Worm (Caenorhabditis elegans): ENCODE results near the gene cyp-32A1.

DNA sequence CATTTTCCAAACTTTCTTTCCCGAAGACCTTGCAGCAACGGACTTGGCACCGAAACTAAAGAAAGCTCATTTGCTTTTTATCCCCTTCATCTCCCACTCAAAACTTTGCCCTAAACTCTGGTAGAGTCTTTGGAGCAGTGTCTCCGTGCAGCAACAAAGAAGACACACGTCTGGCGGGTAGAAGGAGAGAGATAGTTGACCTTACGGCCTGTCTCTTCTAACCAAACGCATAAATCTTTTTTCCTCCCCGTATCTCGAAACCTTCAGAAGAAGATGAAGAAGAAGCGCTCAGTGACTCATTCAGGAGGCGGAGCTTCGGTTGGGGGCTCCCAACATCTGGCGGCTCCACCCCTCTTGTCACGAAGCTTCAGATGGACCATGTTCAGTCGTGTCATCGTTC lies 44.8 kb downstream of the cyp-32A1 start:
- TF ChIP-seq flt-1 (GFP tag; IDR thresholded peaks at IDR 0.05), result no peak
- no peak for TF ChIP-seq tbx-11 (GFP tag; IDR thresholded peaks at IDR 0.05)
- TF ChIP-seq ama-1 (optimal IDR thresholded peaks at IDR 0.05), result no peak
- TF ChIP-seq tra-4 (tag; optimal IDR thresholded peaks at IDR 0.05), result no peak
- no peak for TF ChIP-seq ceh-13 (GFP tag; optimal IDR thresholded peaks at IDR 0.05)
- TF ChIP-seq tbx-37 (GFP tag; conservative IDR thresholded peaks at IDR 0.05), result no peak
- TF ChIP-seq B0310.2 (tag; optimal IDR thresholded peaks at IDR 0.05), result no peak
- TF ChIP-seq ets-7 (tag; optimal IDR thresholded peaks at IDR 0.05), result no peak
